5 fruit fly cellular contexts compared by ENCODE assay signal in genomic region chr3R:27605534-27606250, dm6.
TF ChIP-seq lines count a peak whose summit lies in the region.

No protein-coding gene starts in this region.

- no peak for TF ChIP-seq CTCF in whole organism, embryonic (GFP tag; optimal IDR thresholded peaks at IDR 0.05; lab: Kevin White, UChicago)

TF ChIP-seq in whole organism, adult, 20 proteins besides CTCF, POLR2A, EP300 and RAD21:
- peak; percentile 41 for TF ChIP-seq CG12768 (GFP tag; optimal IDR thresholded peaks at IDR 0.05; lab: Kevin White, UChicago)
- peak; percentile 60 for TF ChIP-seq cic (GFP tag; optimal IDR thresholded peaks at IDR 0.05; lab: Kevin White, UChicago)
- TF ChIP-seq CG1620 (GFP tag; optimal IDR thresholded peaks at IDR 0.05; lab: Kevin White, UChicago) = no peak
- TF ChIP-seq toe (GFP tag; optimal IDR thresholded peaks at IDR 0.05; lab: Kevin White, UChicago) = no peak
- TF ChIP-seq tj (GFP tag; optimal IDR thresholded peaks at IDR 0.05; lab: Kevin White, UChicago) = no peak
- TF ChIP-seq Mnt (GFP tag; optimal IDR thresholded peaks at IDR 0.05; lab: Kevin White, UChicago) = peak; percentile 9
- no peak for TF ChIP-seq CG5204 (GFP tag; optimal IDR thresholded peaks at IDR 0.05; lab: Kevin White, UChicago)
- no peak for TF ChIP-seq cnc (optimal IDR thresholded peaks at IDR 0.05; lab: Kevin White, UChicago)
- TF ChIP-seq CG33017 (tag; optimal IDR thresholded peaks at IDR 0.05; lab: Kevin White, UChicago) = no peak
- TF ChIP-seq Clk (GFP tag; optimal IDR thresholded peaks at IDR 0.05; lab: Kevin White, UChicago) = no peak
- peak; percentile 42 for TF ChIP-seq CG7101 (tag; optimal IDR thresholded peaks at IDR 0.05; lab: Kevin White, UChicago)
- TF ChIP-seq kay (GFP tag; lab: Kevin White, UChicago; ENCODE audit: borderline replicate concordance) = peak; percentile 97
- TF ChIP-seq Crg-1 (GFP tag; optimal IDR thresholded peaks at IDR 0.05; lab: Kevin White, UChicago) = no peak
- TF ChIP-seq CG7045 (GFP tag; optimal IDR thresholded peaks at IDR 0.05; lab: Kevin White, UChicago) = no peak
- TF ChIP-seq CG11617 (GFP tag; optimal IDR thresholded peaks at IDR 0.05; lab: Kevin White, UChicago) = peak; percentile 18

TF ChIP-seq in whole organism, embryonic, 481 proteins besides CTCF, POLR2A, EP300 and RAD21 (continues in another document):
- TF ChIP-seq CG34422 (GFP tag; IDR thresholded peaks at IDR 0.05; lab: Robert Waterston, UW) (peak; percentile 28; the same call in 1 of the 3 replicates), ssp (GFP tag; IDR thresholded peaks at IDR 0.05; lab: Robert Waterston, UW) (no peak), CG11398 (GFP tag; optimal IDR thresholded peaks at IDR 0.05; lab: Kevin White, UChicago) (no peak), Fer1 (GFP tag; optimal IDR thresholded peaks at IDR 0.05; lab: Kevin White, UChicago) (peak; percentile 32), chinmo (GFP tag; IDR thresholded peaks at IDR 0.05; lab: Robert Waterston, UW; ENCODE audit: partially characterized antibody) (0 out of 4 replicates have a peak, but pooled peaks have one; percentile 46), CG10431 (GFP tag; optimal IDR thresholded peaks at IDR 0.05; lab: Kevin White, UChicago) (no peak), hth (optimal IDR thresholded peaks at IDR 0.05; lab: Kevin White, UChicago) (no peak), Bdp1 (GFP tag; optimal IDR thresholded peaks at IDR 0.05; lab: Kevin White, UChicago) (no peak), CG1792 (GFP tag; optimal IDR thresholded peaks at IDR 0.05; lab: Kevin White, UChicago) (no peak), CG14441 (GFP tag; IDR thresholded peaks at IDR 0.05; lab: Robert Waterston, UW) (no peak), ftz-f1 (GFP tag; optimal IDR thresholded peaks at IDR 0.05; lab: Kevin White, UChicago) (no peak), dm (GFP tag; optimal IDR thresholded peaks at IDR 0.05; lab: Kevin White, UChicago) (no peak), CG10274 (GFP tag; optimal IDR thresholded peaks at IDR 0.05; lab: Kevin White, UChicago) (no peak), Hr3 (GFP tag; optimal IDR thresholded peaks at IDR 0.05; lab: Kevin White, UChicago) (no peak), aop (GFP tag; IDR thresholded peaks at IDR 0.05; lab: Robert Waterston, UW) (no peak), CG10209 (GFP tag; optimal IDR thresholded peaks at IDR 0.05; lab: Kevin White, UChicago) (no peak), CHES-1-like (GFP tag; optimal IDR thresholded peaks at IDR 0.05; lab: Kevin White, UChicago) (no peak), GATAe (GFP tag; conservative IDR thresholded peaks at IDR 0.05; lab: Robert Waterston, UW) (peak; percentile 34; the same call in 1 of the 2 replicates), CG18599 (GFP tag; optimal IDR thresholded peaks at IDR 0.05; lab: Kevin White, UChicago) (peak; percentile 18)

TF ChIP-seq in whole organism, prepupa, 60 proteins besides CTCF, POLR2A, EP300 and RAD21 (continues in another document):
- TF ChIP-seq CG15336 (GFP tag; IDR thresholded peaks at IDR 0.05; lab: Robert Waterston, UW) = 0 out of 2 replicates have a peak, but pooled peaks have one; percentile 6
- TF ChIP-seq svp (GFP tag; lab: Kevin White, UChicago) = peak; percentile 97
- no peak for TF ChIP-seq CG8119 (GFP tag; IDR thresholded peaks at IDR 0.05; lab: Robert Waterston, UW)
- peak; percentile 17 for TF ChIP-seq Hr4 (GFP tag; optimal IDR thresholded peaks at IDR 0.05; lab: Kevin White, UChicago)
- no peak for TF ChIP-seq CG31627 (GFP tag; optimal IDR thresholded peaks at IDR 0.05; lab: Kevin White, UChicago)
- peak; percentile 69 for TF ChIP-seq fkh (GFP tag; optimal IDR thresholded peaks at IDR 0.05; lab: Kevin White, UChicago)
- TF ChIP-seq Smox (GFP tag; optimal IDR thresholded peaks at IDR 0.05; lab: Kevin White, UChicago) = no peak
- no peak for TF ChIP-seq net (GFP tag; optimal IDR thresholded peaks at IDR 0.05; lab: Kevin White, UChicago)
- no peak for TF ChIP-seq achi (GFP tag; optimal IDR thresholded peaks at IDR 0.05; lab: Kevin White, UChicago)
- no peak for TF ChIP-seq cyc (GFP tag; optimal IDR thresholded peaks at IDR 0.05; lab: Kevin White, UChicago)
- no peak for TF ChIP-seq acj6 (GFP tag; optimal IDR thresholded peaks at IDR 0.05; lab: Kevin White, UChicago)
- no peak for TF ChIP-seq CG9139 (GFP tag; optimal IDR thresholded peaks at IDR 0.05; lab: Kevin White, UChicago)
- no peak for TF ChIP-seq CG4318 (GFP tag; optimal IDR thresholded peaks at IDR 0.05; lab: Kevin White, UChicago)
- no peak for TF ChIP-seq CG10669 (GFP tag; optimal IDR thresholded peaks at IDR 0.05; lab: Kevin White, UChicago)
- no peak for TF ChIP-seq dac (GFP tag; optimal IDR thresholded peaks at IDR 0.05; lab: Kevin White, UChicago)
- TF ChIP-seq CG11762 (GFP tag; optimal IDR thresholded peaks at IDR 0.05; lab: Kevin White, UChicago; ENCODE audit: insufficient read depth) = no peak
- TF ChIP-seq CG7368 (GFP tag; optimal IDR thresholded peaks at IDR 0.05; lab: Kevin White, UChicago) = no peak
- no peak for TF ChIP-seq fd85E (GFP tag; optimal IDR thresholded peaks at IDR 0.05; lab: Kevin White, UChicago)
- no peak for TF ChIP-seq Met (GFP tag; optimal IDR thresholded peaks at IDR 0.05; lab: Kevin White, UChicago)
- TF ChIP-seq CG8319 (GFP tag; optimal IDR thresholded peaks at IDR 0.05; lab: Kevin White, UChicago) = no peak
- no peak for TF ChIP-seq ss (GFP tag; optimal IDR thresholded peaks at IDR 0.05; lab: Kevin White, UChicago)

TF ChIP-seq in whole organism, pupa, 21 proteins besides CTCF, POLR2A, EP300 and RAD21:
- TF ChIP-seq Ets98B (GFP tag; IDR thresholded peaks at IDR 0.05; lab: Robert Waterston, UW) = no peak
- peak; percentile 82 for TF ChIP-seq EcR (GFP tag; optimal IDR thresholded peaks at IDR 0.05; lab: Kevin White, UChicago)
- peak; percentile 15 for TF ChIP-seq CG15710 (tag; optimal IDR thresholded peaks at IDR 0.05; lab: Kevin White, UChicago)
- no peak for TF ChIP-seq gl (tag; optimal IDR thresholded peaks at IDR 0.05; lab: Kevin White, UChicago)

TF ChIP-seq in whole organism, wandering third instar larva, 38 proteins besides CTCF, POLR2A, EP300 and RAD21:
- no peak for TF ChIP-seq Dfd (GFP tag; optimal IDR thresholded peaks at IDR 0.05; lab: Kevin White, UChicago)
- TF ChIP-seq Hnf4 (GFP tag; optimal IDR thresholded peaks at IDR 0.05; lab: Kevin White, UChicago) = peak; percentile 14
- TF ChIP-seq OdsH (GFP tag; optimal IDR thresholded peaks at IDR 0.05; lab: Kevin White, UChicago) = peak; percentile 19
- no peak for TF ChIP-seq ey (GFP tag; optimal IDR thresholded peaks at IDR 0.05; lab: Kevin White, UChicago)
- TF ChIP-seq Rel (GFP tag; optimal IDR thresholded peaks at IDR 0.05; lab: Kevin White, UChicago) = no peak
- TF ChIP-seq Rel (tag; optimal IDR thresholded peaks at IDR 0.05; lab: Kevin White, UChicago) = no peak
- no peak for TF ChIP-seq CG9705 (GFP tag; optimal IDR thresholded peaks at IDR 0.05; lab: Kevin White, UChicago)
- no peak for TF ChIP-seq Abd-B (GFP tag; optimal IDR thresholded peaks at IDR 0.05; lab: Kevin White, UChicago)
- TF ChIP-seq h (GFP tag; optimal IDR thresholded peaks at IDR 0.05; lab: Kevin White, UChicago) = no peak
- peak; percentile 6 for TF ChIP-seq br (GFP tag; optimal IDR thresholded peaks at IDR 0.05; lab: Kevin White, UChicago)
